Worm (Caenorhabditis elegans) whole organism, L3 larva: Measurements from ENCODE around the gene tmc-2.

Experiments
- egl-27 ChIP-seq: sonication (generic microtip); optimal IDR thresholded peaks from 4 replicates; lab custom pipeline; 2017; ENCODE audit warnings: missing biosample characterization, missing genetic modification reagents, missing genetic modification characterization
- elt-1 ChIP-seq: fragments of 150-350 bp; optimal IDR thresholded peaks from 2 replicates; lab custom pipeline; 2014; ENCODE audit warnings: missing biosample characterization, missing genetic modification characterization
- mdl-1 ChIP-seq: fragments of 150-350 bp; optimal IDR thresholded peaks from 2 replicates; lab custom pipeline; 2014; ENCODE audit warnings: missing biosample characterization, missing genetic modification characterization
- nhr-28 ChIP-seq: fragments of 150-350 bp; optimal IDR thresholded peaks from 2 replicates; lab custom pipeline; 2014; ENCODE audit warnings: missing biosample characterization, missing genetic modification characterization
- pqm-1 ChIP-seq: fragments of 150-350 bp; optimal IDR thresholded peaks from 2 replicates; lab custom pipeline; 2017; ENCODE audit warnings: missing biosample characterization, missing genetic modification characterization, inconsistent platforms
- ztf-11 ChIP-seq: fragments of 150-350 bp; optimal IDR thresholded peaks from 2 replicates; lab custom pipeline; 2014; ENCODE audit warnings: missing biosample characterization, missing genetic modification characterization
- ztf-4 ChIP-seq: fragments of 150-350 bp; optimal IDR thresholded peaks from 2 replicates; lab custom pipeline; 2014; ENCODE audit warnings: missing biosample characterization, missing genetic modification characterization

ce11 chrX:9347380-9347979, 44.0 kb downstream of the tmc-2 start, which contains the start of gene oga-1:
- TF ChIP-seq nhr-28 (tag; lab: Kevin White, UChicago) (no peak), elt-1 (tag; lab: Kevin White, UChicago) (no peak), egl-27 (tag; lab: Kevin White, UChicago) (no peak), pqm-1 (tag; lab: Kevin White, UChicago) (peak; percentile 9), ztf-4 (tag; lab: Kevin White, UChicago) (no peak), mdl-1 (tag; lab: Kevin White, UChicago) (peak; percentile 91), ztf-11 (tag; lab: Kevin White, UChicago) (no peak)
